Fruit fly (Drosophila melanogaster): ENCODE results near the gene Ubc6.

Ubc6 gene

dm6 chr3R:4963370-4963769 is 10.9 kb upstream of the Ubc6 start:
- TF ChIP-seq lz (GFP tag; optimal IDR thresholded peaks at IDR 0.05): no peak
- peak; percentile 21 for TF ChIP-seq svp (GFP tag)
- peak; percentile 67 for TF ChIP-seq Blimp-1 (GFP tag; optimal IDR thresholded peaks at IDR 0.05)
- TF ChIP-seq CG8319 (GFP tag; optimal IDR thresholded peaks at IDR 0.05): no peak
- peak; percentile 14 for TF ChIP-seq Eip78C (GFP tag)
- peak; percentile 73 for TF ChIP-seq Eip75B (GFP tag; optimal IDR thresholded peaks at IDR 0.05)

- no peak for TF ChIP-seq CG6854 (GFP tag; optimal IDR thresholded peaks at IDR 0.05)
- no peak for TF ChIP-seq Eip93F (GFP tag; optimal IDR thresholded peaks at IDR 0.05)
- no peak for TF ChIP-seq eg (GFP tag; IDR thresholded peaks at IDR 0.05)
- peak; percentile 23 for TF ChIP-seq CG31627 (GFP tag; optimal IDR thresholded peaks at IDR 0.05)
- TF ChIP-seq CG8319 (GFP tag; optimal IDR thresholded peaks at IDR 0.05): no peak
- TF ChIP-seq Sox14 (GFP tag; optimal IDR thresholded peaks at IDR 0.05): peak; percentile 4
- TF ChIP-seq Hr39 (GFP tag; optimal IDR thresholded peaks at IDR 0.05): peak; percentile 50
- no peak for TF ChIP-seq CG1621 (tag; optimal IDR thresholded peaks at IDR 0.05)
- peak; percentile 37 for TF ChIP-seq dsx (GFP tag; optimal IDR thresholded peaks at IDR 0.05; ENCODE audit: poor library complexity, severe bottlenecking)
- TF ChIP-seq CG6808 (GFP tag; optimal IDR thresholded peaks at IDR 0.05): no peak
- TF ChIP-seq CG15336 (GFP tag; IDR thresholded peaks at IDR 0.05): no peak
- no peak for TF ChIP-seq achi (GFP tag; optimal IDR thresholded peaks at IDR 0.05)
- peak; percentile 6 for TF ChIP-seq CG11902 (GFP tag; optimal IDR thresholded peaks at IDR 0.05)
- TF ChIP-seq CG3919 (GFP tag; optimal IDR thresholded peaks at IDR 0.05): peak; percentile 1
- peak; percentile 10 for TF ChIP-seq OdsH (GFP tag; optimal IDR thresholded peaks at IDR 0.05)
- no peak for TF ChIP-seq dac (GFP tag; optimal IDR thresholded peaks at IDR 0.05)
- TF ChIP-seq spab (GFP tag; optimal IDR thresholded peaks at IDR 0.05): no peak
- TF ChIP-seq salr (GFP tag; optimal IDR thresholded peaks at IDR 0.05): no peak
- no peak for TF ChIP-seq CG16779 (tag; optimal IDR thresholded peaks at IDR 0.05)
- TF ChIP-seq cyc (GFP tag; optimal IDR thresholded peaks at IDR 0.05): peak; percentile 39
- no peak for TF ChIP-seq CG8632 (GFP tag; optimal IDR thresholded peaks at IDR 0.05)
- TF ChIP-seq ss (GFP tag; optimal IDR thresholded peaks at IDR 0.05): no peak
- TF ChIP-seq net (GFP tag; optimal IDR thresholded peaks at IDR 0.05): no peak
Measured at dm6 chr3R:4962689-4963088, 10.2 kb upstream of the Ubc6 start.

- TF ChIP-seq Met (GFP tag; optimal IDR thresholded peaks at IDR 0.05) (no peak), esn (GFP tag; optimal IDR thresholded peaks at IDR 0.05) (no peak), Sox15 (GFP tag; optimal IDR thresholded peaks at IDR 0.05) (no peak), CG9139 (GFP tag; optimal IDR thresholded peaks at IDR 0.05) (no peak), lz (GFP tag; optimal IDR thresholded peaks at IDR 0.05) (no peak), Blimp-1 (GFP tag; optimal IDR thresholded peaks at IDR 0.05) (no peak), cyc (GFP tag; optimal IDR thresholded peaks at IDR 0.05) (no peak), Eip78C (GFP tag) (peak; percentile 21), salr (GFP tag; optimal IDR thresholded peaks at IDR 0.05) (no peak)
Measured at dm6 chr3R:4961946-4962345, 9.5 kb upstream of the Ubc6 start.

DNA sequence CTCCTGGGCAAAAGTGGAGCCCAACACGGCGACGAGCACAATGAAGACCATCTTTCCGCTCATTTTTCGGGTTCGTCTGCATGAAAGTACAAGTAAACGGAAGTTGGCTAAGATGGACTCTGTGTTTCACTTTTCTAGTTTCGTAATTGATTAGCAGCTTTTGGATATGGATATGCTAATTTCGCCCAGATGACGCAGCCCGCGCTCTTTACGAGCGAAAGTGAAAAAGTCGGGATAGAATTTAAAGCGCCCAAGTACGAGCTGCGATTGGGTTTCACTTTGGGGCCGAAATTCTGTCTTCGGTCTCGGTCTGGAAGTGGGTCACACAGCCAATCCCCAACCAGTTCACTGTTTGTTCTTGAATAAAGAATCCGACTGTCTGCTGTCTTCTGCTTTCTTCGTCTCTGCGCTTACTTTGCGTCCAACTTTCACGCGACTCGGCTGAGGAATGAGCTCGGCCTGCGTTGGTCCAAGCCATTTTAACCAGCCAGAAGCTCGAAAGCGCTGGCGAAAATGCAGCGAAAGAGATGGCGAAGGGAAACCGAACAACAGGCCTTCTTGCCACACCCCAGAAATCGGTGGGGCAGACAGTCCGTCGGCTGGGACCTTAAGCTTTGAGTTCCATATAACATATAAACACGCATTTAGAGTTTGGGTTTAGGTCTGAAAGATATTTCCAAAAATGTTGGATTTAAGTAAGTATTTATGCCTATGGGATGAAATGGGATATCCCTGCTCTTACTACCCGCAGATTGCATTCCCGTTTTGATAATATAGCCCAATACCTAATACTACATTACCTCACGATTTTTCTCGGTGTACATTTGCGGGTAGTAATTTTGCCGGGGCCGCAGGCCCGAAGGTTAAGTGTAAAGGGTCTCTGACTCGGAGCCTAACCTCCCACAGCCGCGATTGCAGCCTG is 8.7 kb upstream of the Ubc6 start, which contains the start of gene Jhbp2:
Gene Jhbp2 (minus strand): TSS at position 454 of the 922 bp plus-strand sequence.
- TF ChIP-seq dsx (GFP tag; optimal IDR thresholded peaks at IDR 0.05; ENCODE audit: poor library complexity, severe bottlenecking) (peak; percentile 24), salr (GFP tag; optimal IDR thresholded peaks at IDR 0.05) (no peak), topi (GFP tag; optimal IDR thresholded peaks at IDR 0.05) (peak; percentile 78), Ets96B (tag; optimal IDR thresholded peaks at IDR 0.05) (peak; percentile 44), CG9139 (GFP tag; optimal IDR thresholded peaks at IDR 0.05) (no peak), CG8632 (GFP tag; optimal IDR thresholded peaks at IDR 0.05) (peak; percentile 51), CG11902 (GFP tag; optimal IDR thresholded peaks at IDR 0.05) (peak; percentile 35), spab (GFP tag; optimal IDR thresholded peaks at IDR 0.05) (no peak), Blimp-1 (GFP tag; optimal IDR thresholded peaks at IDR 0.05) (peak; percentile 90), Sox15 (GFP tag; optimal IDR thresholded peaks at IDR 0.05) (peak; percentile 4), lz (GFP tag; optimal IDR thresholded peaks at IDR 0.05) (peak; percentile 76), eg (GFP tag; IDR thresholded peaks at IDR 0.05) (0 out of 3 replicates have a peak, but pooled peaks have one; percentile 27), acj6 (GFP tag; optimal IDR thresholded peaks at IDR 0.05) (peak; percentile 49), Hr38 (GFP tag; optimal IDR thresholded peaks at IDR 0.05) (no peak), Eip75B (GFP tag; optimal IDR thresholded peaks at IDR 0.05) (peak; percentile 59), CG11294 (GFP tag; IDR thresholded peaks at IDR 0.05) (no peak), CG8319 (GFP tag; optimal IDR thresholded peaks at IDR 0.05) (peak; percentile 38), CG3919 (GFP tag; optimal IDR thresholded peaks at IDR 0.05) (peak; percentile 68), CG6792 (GFP tag; optimal IDR thresholded peaks at IDR 0.05) (peak; percentile 54), achi (GFP tag; optimal IDR thresholded peaks at IDR 0.05) (peak; percentile 45), dac (GFP tag; optimal IDR thresholded peaks at IDR 0.05) (no peak), CG6163 (GFP tag; IDR thresholded peaks at IDR 0.05) (peak; percentile 58; the same call in 2 of the 3 replicates), Gug (GFP tag; IDR thresholded peaks at IDR 0.05) (no peak), CG31627 (GFP tag; optimal IDR thresholded peaks at IDR 0.05) (peak; percentile 71), CG6808 (GFP tag; optimal IDR thresholded peaks at IDR 0.05) (peak; percentile 26), CG1621 (tag; optimal IDR thresholded peaks at IDR 0.05) (peak; percentile 8), esn (GFP tag; optimal IDR thresholded peaks at IDR 0.05) (peak; percentile 76), CG7368 (GFP tag; optimal IDR thresholded peaks at IDR 0.05) (peak; percentile 44)
